Worm (Caenorhabditis elegans) whole organism, early embryonic: ENCODE data around the gene scl-2.

ENCODE experiments used
- F13C5.2 ChIP-seq: sonication (generic microtip); optimal IDR thresholded peaks from 2 replicates; lab custom pipeline; 2017; ENCODE audit warnings: mild to moderate bottlenecking, missing genetic modification characterization, inconsistent platforms, missing compliant biosample characterization
- aly-1 ChIP-seq: sonication (generic microtip); optimal IDR thresholded peaks from 2 replicates; lab custom pipeline; 2016; ENCODE audit warnings: missing genetic modification characterization, missing compliant biosample characterization
- ama-1 ChIP-seq: fragments of 150-350 bp; optimal IDR thresholded peaks from 2 replicates; lab custom pipeline; 2014
- ceh-36 ChIP-seq: sonication (generic microtip); optimal IDR thresholded peaks from 2 replicates; lab custom pipeline; 2016; ENCODE audit warnings: missing genetic modification characterization, inconsistent platforms, missing compliant biosample characterization
- ets-7 ChIP-seq: sonication (generic microtip); optimal IDR thresholded peaks from 2 replicates; lab custom pipeline; 2016; ENCODE audit warnings: missing genotype, missing genetic modification characterization, missing compliant biosample characterization
- hmg-4 ChIP-seq: fragments of 200-800 bp; sonication (Bioruptor generic); optimal IDR thresholded peaks from 2 replicates; lab custom pipeline; 2018; ENCODE audit warnings: mild to moderate bottlenecking, missing genetic modification characterization, missing compliant biosample characterization
- hnd-1 ChIP-seq: sonication (generic microtip); optimal IDR thresholded peaks from 2 replicates; lab custom pipeline; 2016; ENCODE audit warnings: missing genetic modification characterization, missing compliant biosample characterization

DNA sequence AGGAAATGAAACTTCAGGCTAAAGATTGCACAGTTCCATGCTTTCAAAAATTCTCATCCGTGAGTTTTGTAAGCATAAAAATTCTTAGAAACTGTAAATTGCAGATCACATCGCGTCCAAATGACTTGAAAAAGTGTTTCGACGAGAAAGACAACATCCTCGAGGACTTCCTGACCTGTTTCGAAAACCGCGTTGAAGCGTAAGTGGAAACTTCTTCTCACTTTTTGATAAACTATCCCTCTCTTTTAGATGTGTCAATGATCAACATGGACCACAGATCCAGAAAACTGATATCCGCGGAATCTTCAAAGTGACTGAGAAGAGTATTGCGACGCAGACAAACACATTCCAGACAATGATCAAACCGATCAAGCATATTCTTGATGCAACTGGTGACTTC lies 23.4 kb downstream of the scl-2 start:
- TF ChIP-seq hmg-4 (GFP tag; lab: Kevin White, UChicago) (no peak), F13C5.2 (tag; lab: Kevin White, UChicago) (no peak), aly-1 (no peak), ama-1 (lab: Kevin White, UChicago) (no peak), ceh-36 (no peak), ets-7 (no peak), hnd-1 (tag; lab: Kevin White, UChicago) (no peak)
